Worm (Caenorhabditis elegans) whole organism, midembryonic: ENCODE measurements around the gene F40H3.3.

ENCODE experiments used
- T22C8.4 ChIP-seq: fragments of 200-800 bp; sonication (Bioruptor generic); IDR thresholded peaks from 2 replicates; pipeline ENCODE4 v1.3.6; 2022; ENCODE audit warnings: missing genetic modification characterization, missing compliant biosample characterization
- cog-1 ChIP-seq: sonication (generic microtip); optimal IDR thresholded peaks from 2 replicates; lab custom pipeline; 2016; ENCODE audit warnings: missing genetic modification characterization, missing compliant biosample characterization
- flt-1 ChIP-seq: fragments of 200-800 bp; sonication (Bioruptor generic); IDR thresholded peaks from 2 replicates; pipeline ENCODE4 v1.3.6; 2022; ENCODE audit warnings: missing genetic modification characterization, missing compliant biosample characterization
- med-1 ChIP-seq: sonication (generic microtip); optimal IDR thresholded peaks from 2 replicates; lab custom pipeline; 2017; ENCODE audit warnings: missing genetic modification characterization, mild to moderate bottlenecking, missing compliant biosample characterization, antibody characterized with exemption, missing genetic modification reagents; ENCODE audit not compliant: insufficient read depth
- ref-1 ChIP-seq: fragments of 200-800 bp; sonication (Bioruptor generic); conservative IDR thresholded peaks from 2 replicates; pipeline ENCODE4 v1.3.6; 2022; ENCODE audit warnings: missing genetic modification reagents, missing genetic modification characterization, missing compliant biosample characterization
- tab-1 ChIP-seq: fragments of 200-800 bp; sonication (Bioruptor generic); IDR thresholded peaks from 2 replicates; pipeline ENCODE4 v1.3.6; 2022; ENCODE audit warnings: missing genetic modification characterization, missing compliant biosample characterization
- ztf-23 ChIP-seq: fragments of 200-800 bp; sonication (Bioruptor generic); IDR thresholded peaks from 2 replicates; pipeline ENCODE4 v1.3.6; 2022; ENCODE audit warnings: missing genetic modification reagents, missing genetic modification characterization, missing compliant biosample characterization
- ztf-29 ChIP-seq: fragments of 200-800 bp; sonication (Bioruptor generic); IDR thresholded peaks from 2 replicates; pipeline ENCODE4 v1.3.6; 2022; ENCODE audit warnings: missing genetic modification reagents, missing genetic modification characterization, missing compliant biosample characterization

DNA sequence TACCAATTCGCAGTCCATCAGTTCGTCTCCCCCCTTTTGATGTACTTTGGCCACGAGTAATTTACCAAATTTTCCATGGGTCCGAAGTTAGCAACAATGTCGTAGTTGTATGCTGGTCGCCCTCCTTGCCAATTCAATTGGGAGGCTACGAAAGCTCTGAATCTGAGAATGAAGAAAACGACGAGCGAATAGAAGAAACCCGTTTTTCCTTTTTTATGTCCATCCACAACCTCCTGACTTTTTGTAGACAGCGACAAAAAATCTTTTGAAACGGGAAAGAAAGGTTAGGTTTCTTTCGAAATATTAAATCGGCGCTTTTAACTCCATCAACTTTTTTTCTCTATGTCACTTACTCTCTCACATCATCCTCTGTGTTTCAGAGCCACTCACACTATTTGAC lies 28.8 kb upstream of the F40H3.3 start:
- TF ChIP-seq ref-1 (no peak), ztf-23 (GFP tag; lab: Robert Waterston, UW) (no peak), cog-1 (tag; lab: Kevin White, UChicago) (no peak), ztf-29 (GFP tag; lab: Robert Waterston, UW) (no peak), flt-1 (no peak), med-1 (GFP tag; lab: Kevin White, UChicago) (no peak), T22C8.4 (no peak), tab-1 (GFP tag; lab: Robert Waterston, UW) (no peak)
